Worm (Caenorhabditis elegans): Measurements from ENCODE around the gene ZK673.5.

ce11 chrII:10479348-10479747, 18.0 kb downstream of the ZK673.5 start, which contains the start of gene clec-59:
- no peak for TF ChIP-seq ets-4 (tag; optimal IDR thresholded peaks at IDR 0.05)
- no peak for TF ChIP-seq unc-86 (tag; optimal IDR thresholded peaks at IDR 0.05)
- no peak for TF ChIP-seq pag-3 (tag; optimal IDR thresholded peaks at IDR 0.05; ENCODE audit: borderline replicate concordance)
- TF ChIP-seq gmeb-2 (tag; optimal IDR thresholded peaks at IDR 0.05) = no peak
- no peak for TF ChIP-seq pqm-1 (tag; optimal IDR thresholded peaks at IDR 0.05)
- no peak for TF ChIP-seq T23F11.4 (GFP tag; optimal IDR thresholded peaks at IDR 0.05)
